Fruit fly (Drosophila melanogaster) Kc167 (cell line): ENCODE data around the gene natalisin.

ENCODE experiments used
- Sin3A ChIP-seq: fragments of >200 bp; optimal IDR thresholded peaks from 2 replicates; lab custom pipeline; 2018; ENCODE audit warnings: missing external identifiers
- h ChIP-seq: fragments of >200 bp; optimal IDR thresholded peaks from 3 replicates; lab custom pipeline; 2018; ENCODE audit warnings: missing external identifiers
- insv ChIP-seq: fragments of >200 bp; optimal IDR thresholded peaks from 3 replicates; lab custom pipeline; 2018; ENCODE audit warnings: missing external identifiers
- psq ChIP-seq: fragments of >200 bp; optimal IDR thresholded peaks from 2 replicates; lab custom pipeline; 2017; ENCODE audit warnings: missing external identifiers

- TF ChIP-seq psq (lab: Kevin White, UChicago) (no peak), insv (lab: Kevin White, UChicago) (no peak), Sin3A (no peak), h (no peak)
Measured at dm6 chr3R:14373192-14373827, 45.1 kb upstream of the natalisin start.
